Worm (Caenorhabditis elegans): ENCODE data around the gene C17H11.6.

The C17H11.6 gene

ce11 chrX:8214424-8215115 lies 11.0 kb upstream of the C17H11.6 start, which contains the start of gene C47D2.1:
C47D2.1 (plus strand) TSS chrX:8215065.
- no peak for TF ChIP-seq snpc-3.4 (tag; optimal IDR thresholded peaks at IDR 0.05)
- TF ChIP-seq madf-8 (GFP tag; conservative IDR thresholded peaks at IDR 0.05), result no peak
- no peak for TF ChIP-seq F39B2.1 (GFP tag; IDR thresholded peaks at IDR 0.05)
- no peak for TF ChIP-seq nfya-1 (tag; optimal IDR thresholded peaks at IDR 0.05; ENCODE audit: borderline replicate concordance, insufficient read depth)
- no peak for TF ChIP-seq ceh-91 (GFP tag; IDR thresholded peaks at IDR 0.05)
- TF ChIP-seq ztf-28 (GFP tag; IDR thresholded peaks at IDR 0.05), result no peak
- no peak for TF ChIP-seq ceh-100 (GFP tag; IDR thresholded peaks at IDR 0.05)
- TF ChIP-seq C06A6.2 (GFP tag; conservative IDR thresholded peaks at IDR 0.05), result no peak
- no peak for TF ChIP-seq F10E7.11 (tag; optimal IDR thresholded peaks at IDR 0.05)
- TF ChIP-seq ama-1 (optimal IDR thresholded peaks at IDR 0.05), result no peak
- TF ChIP-seq ama-1 (GFP tag; optimal IDR thresholded peaks at IDR 0.05), result no peak
- TF ChIP-seq snpc-4 (GFP tag; optimal IDR thresholded peaks at IDR 0.05), result no peak
- no peak for TF ChIP-seq snpc-4 (tag; optimal IDR thresholded peaks at IDR 0.05)
- no peak for TF ChIP-seq egrh-3 (GFP tag; IDR thresholded peaks at IDR 0.05)
- no peak for TF ChIP-seq ccch-3 (GFP tag; optimal IDR thresholded peaks at IDR 0.05)
- TF ChIP-seq F22D6.2 (tag; optimal IDR thresholded peaks at IDR 0.05), result no peak
- TF ChIP-seq nhr-120 (GFP tag; IDR thresholded peaks at IDR 0.05), result no peak
- no peak for TF ChIP-seq dox-1 (GFP tag; IDR thresholded peaks at IDR 0.05)
- no peak for TF ChIP-seq nhr-179 (tag; optimal IDR thresholded peaks at IDR 0.05)
- no peak for TF ChIP-seq egl-18 (GFP tag; IDR thresholded peaks at IDR 0.05)
- TF ChIP-seq egl-44 (GFP tag; IDR thresholded peaks at IDR 0.05), result no peak

ce11 chrX:8210999-8211398 lies 7.4 kb upstream of the C17H11.6 start, which contains the start of gene cdd-1:
cdd-1 (minus strand) TSS chrX:8211149.
- TF ChIP-seq madf-10 (tag; optimal IDR thresholded peaks at IDR 0.05) (peak; percentile 0), F37B4.10 (GFP tag; IDR thresholded peaks at IDR 0.05) (no peak), hmg-1.2 (GFP tag; IDR thresholded peaks at IDR 0.05) (no peak), hsf-1 (GFP tag; IDR thresholded peaks at IDR 0.05) (peak; percentile 71; the same call in 1 of the 2 replicates), nhr-80 (tag; optimal IDR thresholded peaks at IDR 0.05) (peak; percentile 73), unc-130 (GFP tag; optimal IDR thresholded peaks at IDR 0.05) (no peak), lag-1 (GFP tag; IDR thresholded peaks at IDR 0.05) (no peak), Y95B8A.8 (GFP tag; IDR thresholded peaks at IDR 0.05) (no peak), K11D2.4 (GFP tag; IDR thresholded peaks at IDR 0.05) (no peak), nhr-27 (tag; optimal IDR thresholded peaks at IDR 0.05) (no peak), ets-4 (GFP tag; optimal IDR thresholded peaks at IDR 0.05) (no peak), repo-1 (tag; optimal IDR thresholded peaks at IDR 0.05) (no peak), tbp1 (GFP tag; optimal IDR thresholded peaks at IDR 0.05) (peak; percentile 26), B0336.3 (GFP tag; IDR thresholded peaks at IDR 0.05) (no peak), ztf-25 (GFP tag; IDR thresholded peaks at IDR 0.05) (no peak), lin-40 (tag; optimal IDR thresholded peaks at IDR 0.05) (peak; percentile 50)

- peak; percentile 21; the same call in 1 of the 2 replicates for TF ChIP-seq hmg-1.2 (GFP tag; IDR thresholded peaks at IDR 0.05)
- TF ChIP-seq K11D2.4 (GFP tag; IDR thresholded peaks at IDR 0.05), result peak; percentile 41; the same call in 1 of the 2 replicates
- TF ChIP-seq ceh-27 (GFP tag; optimal IDR thresholded peaks at IDR 0.05), result peak; percentile 22
- no peak for TF ChIP-seq zim-3 (tag; optimal IDR thresholded peaks at IDR 0.05)
- no peak for TF ChIP-seq gei-17 (GFP tag; optimal IDR thresholded peaks at IDR 0.05)
- no peak for TF ChIP-seq ekl-4 (GFP tag; IDR thresholded peaks at IDR 0.05)
- TF ChIP-seq sea-2 (GFP tag; IDR thresholded peaks at IDR 0.05), result no peak
- TF ChIP-seq B0019.2 (GFP tag; conservative IDR thresholded peaks at IDR 0.05), result no peak
- TF ChIP-seq snpc-4 (GFP tag; optimal IDR thresholded peaks at IDR 0.05), result no peak
- TF ChIP-seq snpc-4 (tag; optimal IDR thresholded peaks at IDR 0.05), result no peak
- TF ChIP-seq K12H6.12 (tag; optimal IDR thresholded peaks at IDR 0.05), result peak; percentile 12
Measured at ce11 chrX:8205919-8206318, 2.3 kb upstream of the C17H11.6 start.
